Fruit fly (Drosophila melanogaster): ENCODE measurements around the gene CG16711.

CG16711 gene

DNA sequence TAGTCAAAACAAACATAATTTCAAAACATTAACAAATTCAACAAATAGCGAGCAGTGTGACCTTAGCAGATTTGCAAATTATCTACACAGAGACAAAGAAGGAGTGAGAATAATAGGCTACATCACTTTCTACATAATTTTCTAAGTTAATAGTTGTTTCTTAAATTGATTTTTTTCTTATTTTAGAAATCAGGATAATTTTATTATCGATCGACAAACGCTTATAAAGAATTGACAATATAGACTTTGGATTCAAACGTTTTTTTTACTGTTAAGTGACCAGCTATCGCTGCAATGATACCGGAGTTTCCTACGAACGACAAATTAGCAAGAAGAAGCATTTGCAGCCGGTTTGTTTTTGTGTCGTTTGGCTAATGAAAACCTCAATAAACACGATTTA, 19.0 kb downstream of the CG16711 start, which contains the start of the genes nbs and defl (continued):
- TF ChIP-seq dan (GFP tag; IDR thresholded peaks at IDR 0.05) (no peak), mam (GFP tag; optimal IDR thresholded peaks at IDR 0.05) (peak; percentile 88), CG1529 (GFP tag; optimal IDR thresholded peaks at IDR 0.05) (no peak), CG11247 (GFP tag; IDR thresholded peaks at IDR 0.05) (peak; percentile 71), BtbVII (GFP tag; optimal IDR thresholded peaks at IDR 0.05) (no peak), CG2199 (GFP tag; IDR thresholded peaks at IDR 0.05) (no peak), repo (GFP tag; optimal IDR thresholded peaks at IDR 0.05) (peak; percentile 32), CG12071 (GFP tag; optimal IDR thresholded peaks at IDR 0.05) (no peak), CG6765 (GFP tag; optimal IDR thresholded peaks at IDR 0.05) (no peak), Optix (GFP tag; IDR thresholded peaks at IDR 0.05) (no peak), HLH54F (GFP tag; optimal IDR thresholded peaks at IDR 0.05) (peak; percentile 76), CG15514 (GFP tag; optimal IDR thresholded peaks at IDR 0.05) (no peak), CG17829 (tag; optimal IDR thresholded peaks at IDR 0.05) (peak; percentile 73), CG8944 (GFP tag; optimal IDR thresholded peaks at IDR 0.05) (peak; percentile 50), sens (GFP tag) (peak; percentile 95), CG15073 (GFP tag; optimal IDR thresholded peaks at IDR 0.05) (no peak), pb (GFP tag; optimal IDR thresholded peaks at IDR 0.05) (no peak), CG16815 (GFP tag; optimal IDR thresholded peaks at IDR 0.05) (peak; percentile 45), gsb-n (tag; optimal IDR thresholded peaks at IDR 0.05) (no peak), grn (GFP tag; optimal IDR thresholded peaks at IDR 0.05) (no peak), Drgx (GFP tag; IDR thresholded peaks at IDR 0.05) (peak; percentile 50; the same call in 1 of the 2 replicates), slbo (GFP tag; IDR thresholded peaks at IDR 0.05) (peak; percentile 83), CG18619 (GFP tag; optimal IDR thresholded peaks at IDR 0.05) (no peak), wek (GFP tag; optimal IDR thresholded peaks at IDR 0.05) (no peak), sima (GFP tag; optimal IDR thresholded peaks at IDR 0.05) (no peak), CG18476 (GFP tag; optimal IDR thresholded peaks at IDR 0.05) (peak; percentile 60), D19A (tag; optimal IDR thresholded peaks at IDR 0.05) (no peak), CG10979 (tag; optimal IDR thresholded peaks at IDR 0.05) (peak; percentile 46), Xbp1 (GFP tag; optimal IDR thresholded peaks at IDR 0.05) (peak; percentile 82), CG10274 (GFP tag; optimal IDR thresholded peaks at IDR 0.05) (no peak), ci (GFP tag; IDR thresholded peaks at IDR 0.05) (no peak), sqz (GFP tag; optimal IDR thresholded peaks at IDR 0.05) (no peak), oc (tag; optimal IDR thresholded peaks at IDR 0.05) (no peak), CG9727 (GFP tag; optimal IDR thresholded peaks at IDR 0.05) (peak; percentile 44), CG2678 (tag; optimal IDR thresholded peaks at IDR 0.05) (peak; percentile 79), Ptx1 (GFP tag; IDR thresholded peaks at IDR 0.05) (peak; percentile 88), onecut (GFP tag; IDR thresholded peaks at IDR 0.05) (no peak), stc (GFP tag; IDR thresholded peaks at IDR 0.05) (peak; percentile 62; the same call in 1 of the 2 replicates), Myb (GFP tag; optimal IDR thresholded peaks at IDR 0.05) (peak; percentile 48), nau (GFP tag; optimal IDR thresholded peaks at IDR 0.05) (no peak), pho (GFP tag; optimal IDR thresholded peaks at IDR 0.05) (peak; percentile 80), lov (optimal IDR thresholded peaks at IDR 0.05) (no peak), lov (GFP tag; IDR thresholded peaks at IDR 0.05) (0 out of 3 replicates have a peak, but pooled peaks have one; percentile 20), shn (GFP tag; optimal IDR thresholded peaks at IDR 0.05) (peak; percentile 44), CG3407 (GFP tag; optimal IDR thresholded peaks at IDR 0.05) (no peak), CG13424 (tag; optimal IDR thresholded peaks at IDR 0.05) (peak; percentile 81), prd (optimal IDR thresholded peaks at IDR 0.05) (no peak), prd (GFP tag; IDR thresholded peaks at IDR 0.05) (peak; percentile 84), ATbp (GFP tag; optimal IDR thresholded peaks at IDR 0.05) (no peak), CG6175 (GFP tag; IDR thresholded peaks at IDR 0.05) (no peak), Meics (GFP tag; optimal IDR thresholded peaks at IDR 0.05) (peak; percentile 66), twi (tag; optimal IDR thresholded peaks at IDR 0.05) (peak; percentile 48), Ravus (GFP tag; IDR thresholded peaks at IDR 0.05) (peak; percentile 43)

Data from whole organism, embryonic.